Fruit fly (Drosophila melanogaster) whole organism, embryonic: Measurements from ENCODE around the gene lilli.

Experiments
- Ada2b ChIP-seq: fragments of 200-800 bp; sonication (Bioruptor generic); IDR thresholded peaks from 2 replicates; pipeline ENCODE4 v1.3.6; 2022; ENCODE audit warnings: missing biosample characterization, missing genetic modification characterization
- CG10267 ChIP-seq: fragments of 200-800 bp; sonication (Bioruptor generic); optimal IDR thresholded peaks from 2 replicates; lab custom pipeline; 2018; ENCODE audit warnings: missing biosample characterization, mild to moderate bottlenecking, missing genetic modification characterization, moderate library complexity
- CG10366 ChIP-seq: fragments of 200-800 bp; sonication (Bioruptor generic); IDR thresholded peaks from 2 replicates; pipeline ENCODE4 v1.3.6; 2022; ENCODE audit warnings: missing biosample characterization, missing genetic modification characterization
- CG12659 ChIP-seq: fragments of 200-800 bp; sonication (Bioruptor generic); optimal IDR thresholded peaks from 3 replicates; lab custom pipeline; 2017; ENCODE audit warnings: mild to moderate bottlenecking, missing biosample characterization, missing genetic modification reagents, missing genetic modification characterization
- CG13123 ChIP-seq: fragments of 200-800 bp; sonication (Bioruptor generic); optimal IDR thresholded peaks from 2 replicates; lab custom pipeline; 2016; ENCODE audit warnings: missing biosample characterization, missing genetic modification characterization
- CG1529 ChIP-seq: fragments of 200-800 bp; sonication (Bioruptor generic); optimal IDR thresholded peaks from 3 replicates; lab custom pipeline; 2018; ENCODE audit warnings: missing biosample characterization, missing genetic modification characterization
- CG1647 ChIP-seq: fragments of 200-800 bp; sonication (Bioruptor generic); optimal IDR thresholded peaks from 3 replicates; lab custom pipeline; 2016; ENCODE audit warnings: missing biosample characterization, missing genetic modification characterization
- CG16779 ChIP-seq: fragments of 200-800 bp; sonication (Bioruptor generic); IDR thresholded peaks from 2 replicates; pipeline ENCODE4 v1.3.6; 2022; ENCODE audit warnings: missing biosample characterization, missing genetic modification characterization
- CG16813 ChIP-seq: fragments of 200-800 bp; sonication (Bioruptor generic); IDR thresholded peaks from 3 replicates; pipeline ENCODE4 v1.3.6; 2022; ENCODE audit warnings: missing biosample characterization, missing genetic modification characterization; ENCODE audit not compliant: partially characterized antibody
- CG16863 ChIP-seq: fragments of 200-800 bp; sonication (Bioruptor generic); optimal IDR thresholded peaks from 3 replicates; lab custom pipeline; 2016; ENCODE audit warnings: missing biosample characterization, missing genetic modification characterization
- CG17829 ChIP-seq: fragments of 200-800 bp; optimal IDR thresholded peaks from 2 replicates; lab custom pipeline; 2019; ENCODE audit warnings: missing biosample characterization, mild to moderate bottlenecking, missing genetic modification characterization, moderate library complexity
- CG18262 ChIP-seq: fragments of 200-800 bp; optimal IDR thresholded peaks from 3 replicates; lab custom pipeline; 2019; ENCODE audit warnings: missing biosample characterization, mild to moderate bottlenecking, missing genetic modification characterization, moderate library complexity
- CG1832 ChIP-seq: fragments of 200-800 bp; sonication (Bioruptor generic); optimal IDR thresholded peaks from 2 replicates; lab custom pipeline; 2017; ENCODE audit warnings: missing biosample characterization, mild to moderate bottlenecking, missing genetic modification characterization, inconsistent platforms
- CG2129 ChIP-seq: fragments of 200-800 bp; sonication (Bioruptor generic); IDR thresholded peaks from 2 replicates; pipeline ENCODE4 v1.3.6; 2022; ENCODE audit warnings: missing biosample characterization, missing genetic modification characterization; ENCODE audit not compliant: partially characterized antibody
- CG31224 ChIP-seq: fragments of 200-800 bp; sonication (Bioruptor generic); IDR thresholded peaks from 2 replicates; pipeline ENCODE4 v1.3.6; 2022; ENCODE audit warnings: missing biosample characterization, missing genetic modification characterization
- CG4360 ChIP-seq: fragments of 200-800 bp; sonication (Bioruptor generic); IDR thresholded peaks from 2 replicates; pipeline ENCODE4 v1.3.6; 2022; ENCODE audit warnings: missing biosample characterization, missing genetic modification characterization
- CG43689 ChIP-seq: fragments of 200-800 bp; sonication (Bioruptor generic); IDR thresholded peaks from 2 replicates; pipeline ENCODE4 v1.3.6; 2022; ENCODE audit warnings: missing biosample characterization, missing genetic modification characterization
- CG5245 ChIP-seq: fragments of 200-800 bp; sonication (Bioruptor generic); optimal IDR thresholded peaks from 3 replicates; lab custom pipeline; 2016; ENCODE audit warnings: missing biosample characterization, missing genetic modification characterization
- CG8924 ChIP-seq: fragments of 200-800 bp; optimal IDR thresholded peaks from 3 replicates; lab custom pipeline; 2019; ENCODE audit warnings: missing biosample characterization, mild to moderate bottlenecking, missing genetic modification characterization, moderate library complexity
- CG9727 ChIP-seq: fragments of 200-800 bp; sonication (Bioruptor generic); optimal IDR thresholded peaks from 3 replicates; lab custom pipeline; 2017; ENCODE audit warnings: missing biosample characterization, mild to moderate bottlenecking, missing genetic modification characterization
- Camta ChIP-seq: fragments of 200-800 bp; sonication (Bioruptor generic); optimal IDR thresholded peaks from 2 replicates; lab custom pipeline; 2016; ENCODE audit warnings: missing biosample characterization, missing genetic modification characterization
- Doc2 ChIP-seq: fragments of 200-800 bp; sonication (Bioruptor generic); IDR thresholded peaks from 2 replicates; pipeline ENCODE4 v1.3.6; 2022; ENCODE audit warnings: missing biosample characterization, missing genetic modification characterization
- Gsc ChIP-seq: fragments of 200-800 bp; sonication (Bioruptor generic); IDR thresholded peaks from 2 replicates; pipeline ENCODE4 v1.3.6; 2022; ENCODE audit warnings: missing biosample characterization, missing genetic modification characterization
- HLH3B ChIP-seq: fragments of 200-800 bp; sonication (Bioruptor generic); IDR thresholded peaks from 2 replicates; pipeline ENCODE4 v1.3.6; 2022; ENCODE audit warnings: missing biosample characterization, missing genetic modification characterization
- HLHmδ ChIP-seq: fragments of 200-800 bp; sonication (Bioruptor generic); optimal IDR thresholded peaks from 2 replicates; lab custom pipeline; 2018; ENCODE audit warnings: missing biosample characterization, mild to moderate bottlenecking, missing genetic modification characterization, moderate library complexity
- Lhr ChIP-seq: fragments of 200-800 bp; sonication (Bioruptor generic); optimal IDR thresholded peaks from 3 replicates; lab custom pipeline; 2017; ENCODE audit warnings: mild to moderate bottlenecking, missing biosample characterization, missing genetic modification reagents, missing genetic modification characterization
- Opbp ChIP-seq: fragments of 200-800 bp; sonication (Bioruptor generic); IDR thresholded peaks from 3 replicates; pipeline ENCODE4 v1.3.6; 2022; ENCODE audit warnings: missing biosample characterization, missing genetic modification characterization; ENCODE audit not compliant: partially characterized antibody
- Ptx1 ChIP-seq: fragments of 200-800 bp; sonication (Bioruptor generic); IDR thresholded peaks from 2 replicates; pipeline ENCODE4 v1.3.6; 2022; ENCODE audit warnings: missing biosample characterization, missing genetic modification characterization
- Ssrp ChIP-seq: fragments of 200-800 bp; sonication (Bioruptor generic); optimal IDR thresholded peaks from 2 replicates; lab custom pipeline; 2018; ENCODE audit warnings: missing biosample characterization, mild to moderate bottlenecking, missing genetic modification characterization, moderate library complexity
- TFAM ChIP-seq: fragments of 200-800 bp; sonication (Bioruptor generic); optimal IDR thresholded peaks from 2 replicates; lab custom pipeline; 2017; ENCODE audit warnings: missing biosample characterization, missing genetic modification characterization, inconsistent platforms
- Usf ChIP-seq: fragments of 200-800 bp; sonication (Bioruptor generic); optimal IDR thresholded peaks from 2 replicates; lab custom pipeline; 2017; ENCODE audit warnings: missing genotype, missing biosample characterization, missing genetic modification characterization
- abd-A ChIP-seq: fragments of 200-800 bp; sonication (Bioruptor generic); optimal IDR thresholded peaks from 3 replicates; lab custom pipeline; 2019; ENCODE audit warnings: missing biosample characterization, mild to moderate bottlenecking, missing genetic modification characterization, moderate library complexity
- corto ChIP-seq: fragments of 200-800 bp; sonication (Bioruptor generic); optimal IDR thresholded peaks from 2 replicates; lab custom pipeline; 2016; ENCODE audit warnings: missing biosample characterization, mild to moderate bottlenecking, missing genetic modification characterization, moderate library complexity
- en ChIP-seq: fragments of 200-800 bp; sonication (Bioruptor generic); optimal IDR thresholded peaks from 2 replicates; lab custom pipeline; 2016; ENCODE audit warnings: missing biosample characterization, missing genetic modification characterization
- fd102C ChIP-seq: fragments of 200-800 bp; sonication (Bioruptor generic); optimal IDR thresholded peaks from 2 replicates; lab custom pipeline; 2018; ENCODE audit warnings: missing biosample characterization, mild to moderate bottlenecking, missing genetic modification characterization, moderate library complexity
- fu2 ChIP-seq: fragments of 200-800 bp; sonication (Bioruptor generic); optimal IDR thresholded peaks from 2 replicates; lab custom pipeline; 2016; ENCODE audit warnings: missing biosample characterization, missing genetic modification characterization
- h ChIP-seq: fragments of >200 bp; optimal IDR thresholded peaks from 2 replicates; lab custom pipeline; 2017
- lilli ChIP-seq: fragments of 200-800 bp; sonication (Bioruptor generic); optimal IDR thresholded peaks from 3 replicates; lab custom pipeline; 2016; ENCODE audit warnings: missing biosample characterization, missing genetic modification characterization
- mam ChIP-seq: fragments of 200-800 bp; sonication (Bioruptor generic); optimal IDR thresholded peaks from 3 replicates; lab custom pipeline; 2016; ENCODE audit warnings: missing biosample characterization, missing genetic modification characterization
- nom ChIP-seq: fragments of 200-800 bp; sonication (Bioruptor generic); optimal IDR thresholded peaks from 2 replicates; lab custom pipeline; 2017; ENCODE audit warnings: missing biosample characterization, missing genetic modification characterization, mild to moderate bottlenecking, moderate library complexity, missing genetic modification reagents
- otp ChIP-seq: fragments of 200-800 bp; sonication (Bioruptor generic); IDR thresholded peaks from 3 replicates; pipeline ENCODE4, ENCODE4 v1.3.6; 2022; ENCODE audit warnings: missing biosample characterization, missing genetic modification characterization
- phol ChIP-seq: fragments of 200-800 bp; sonication (Bioruptor generic); optimal IDR thresholded peaks from 3 replicates; lab custom pipeline; 2018; ENCODE audit warnings: missing biosample characterization, mild to moderate bottlenecking, missing genetic modification characterization, moderate library complexity
- row ChIP-seq: fragments of 200-800 bp; sonication (Bioruptor generic); IDR thresholded peaks from 3 replicates; pipeline ENCODE4 v1.3.6; 2022; ENCODE audit warnings: missing biosample characterization, missing genetic modification characterization
- scrt ChIP-seq: fragments of 200-800 bp; sonication (Bioruptor generic); optimal IDR thresholded peaks from 2 replicates; lab custom pipeline; 2018; ENCODE audit warnings: missing biosample characterization, mild to moderate bottlenecking, missing genetic modification characterization, moderate library complexity
- so ChIP-seq: fragments of 200-800 bp; sonication (Bioruptor generic); IDR thresholded peaks from 3 replicates; pipeline ENCODE4 v1.3.6; 2022; ENCODE audit warnings: missing biosample characterization, missing genetic modification characterization
- tgo ChIP-seq: fragments of 200-800 bp; sonication (Bioruptor generic); IDR thresholded peaks from 3 replicates; pipeline ENCODE4 v1.3.6; 2022; ENCODE audit warnings: missing biosample characterization, missing genetic modification characterization
- tin ChIP-seq: fragments of 200-800 bp; sonication (Bioruptor generic); optimal IDR thresholded peaks from 3 replicates; lab custom pipeline; 2016; ENCODE audit warnings: missing biosample characterization, missing genetic modification characterization
- twi ChIP-seq: fragments of 200-800 bp; optimal IDR thresholded peaks from 2 replicates; lab custom pipeline; 2019; ENCODE audit warnings: missing biosample characterization, mild to moderate bottlenecking, missing genetic modification characterization, moderate library complexity
- usp ChIP-seq: fragments of >200 bp; optimal IDR thresholded peaks from 2 replicates; lab custom pipeline; 2017; ENCODE audit warnings: missing biosample characterization, missing genetic modification characterization
- wdn ChIP-seq: fragments of 200-800 bp; sonication (Bioruptor generic); IDR thresholded peaks from 2 replicates; pipeline ENCODE4 v1.3.6; 2022; ENCODE audit warnings: missing biosample characterization, missing genetic modification characterization
- zfh2 ChIP-seq: fragments of 200-800 bp; sonication (Bioruptor generic); optimal IDR thresholded peaks from 2 replicates; lab custom pipeline; 2016; ENCODE audit warnings: missing biosample characterization, missing genetic modification characterization

The lilli gene

dm6 chr2L:2957547-2958174, 71.9 kb downstream of the lilli start (continued):
- TF ChIP-seq so (GFP tag; lab: Robert Waterston, UW) (no peak; the same call in 2 of the 3 replicates), CG16813 (GFP tag; lab: Robert Waterston, UW) (no peak), zfh2 (GFP tag; lab: Kevin White, UChicago) (no peak), CG8924 (tag; lab: Kevin White, UChicago) (peak; percentile 16), CG1647 (GFP tag; lab: Kevin White, UChicago) (peak; percentile 36), Camta (GFP tag; lab: Kevin White, UChicago) (peak; percentile 58), Usf (GFP tag; lab: Kevin White, UChicago) (no peak), Doc2 (0 out of 2 replicates have a peak, but pooled peaks have one; percentile 33), TFAM (GFP tag; lab: Kevin White, UChicago) (no peak), CG2129 (GFP tag; lab: Robert Waterston, UW) (no peak), CG5245 (peak; percentile 13), Ada2b (GFP tag; lab: Robert Waterston, UW) (0 out of 2 replicates have a peak, but pooled peaks have one; percentile 3), CG17829 (tag; lab: Kevin White, UChicago) (peak; percentile 56), h (lab: Kevin White, UChicago) (no peak), CG16863 (GFP tag; lab: Kevin White, UChicago) (peak; percentile 39), CG16779 (no peak), CG10267 (tag; lab: Kevin White, UChicago) (peak; percentile 47), wdn (GFP tag; lab: Robert Waterston, UW) (no peak), scrt (GFP tag; lab: Kevin White, UChicago) (no peak), nom (GFP tag; lab: Kevin White, UChicago) (peak; percentile 63), mam (GFP tag; lab: Kevin White, UChicago) (peak; percentile 35), CG18262 (tag; lab: Kevin White, UChicago) (peak; percentile 78), en (no peak), lilli (no peak), CG1832 (GFP tag; lab: Kevin White, UChicago) (no peak), twi (no peak), Ptx1 (GFP tag; lab: Robert Waterston, UW) (peak; percentile 58), Opbp (GFP tag; lab: Robert Waterston, UW) (peak; percentile 15; the same call in 1 of the 3 replicates), CG31224 (no peak), CG43689 (GFP tag; lab: Robert Waterston, UW) (no peak), CG9727 (peak; percentile 36), HLH3B (peak; percentile 56), CG1529 (GFP tag; lab: Kevin White, UChicago) (peak; percentile 14), Gsc (GFP tag; lab: Robert Waterston, UW) (peak; percentile 35; the same call in 1 of the 2 replicates), Ssrp (tag; lab: Kevin White, UChicago) (peak; percentile 67), abd-A (tag; lab: Kevin White, UChicago) (no peak), CG4360 (GFP tag; lab: Robert Waterston, UW) (no peak), corto (GFP tag; lab: Kevin White, UChicago) (no peak), tgo (0 out of 3 replicates have a peak, but pooled peaks have one; percentile 36), row (peak; percentile 57), otp (GFP tag; lab: Robert Waterston, UW) (no peak), HLHmδ (GFP tag; lab: Kevin White, UChicago) (no peak), fu2 (no peak), phol (tag; lab: Kevin White, UChicago) (peak; percentile 76), CG12659 (peak; percentile 35), fd102C (GFP tag; lab: Kevin White, UChicago) (no peak), usp (no peak), tin (GFP tag; lab: Kevin White, UChicago) (peak; percentile 67), CG13123 (GFP tag; lab: Kevin White, UChicago) (no peak), CG10366 (GFP tag; lab: Robert Waterston, UW) (no peak), Lhr (GFP tag; lab: Kevin White, UChicago) (peak; percentile 16)
